Fruit fly (Drosophila melanogaster): ENCODE measurements around the gene CG7886.
A peak's percentile ranks its signal among the peaks of the same experiment; 100 is the strongest.

CG7886 gene

DNA sequence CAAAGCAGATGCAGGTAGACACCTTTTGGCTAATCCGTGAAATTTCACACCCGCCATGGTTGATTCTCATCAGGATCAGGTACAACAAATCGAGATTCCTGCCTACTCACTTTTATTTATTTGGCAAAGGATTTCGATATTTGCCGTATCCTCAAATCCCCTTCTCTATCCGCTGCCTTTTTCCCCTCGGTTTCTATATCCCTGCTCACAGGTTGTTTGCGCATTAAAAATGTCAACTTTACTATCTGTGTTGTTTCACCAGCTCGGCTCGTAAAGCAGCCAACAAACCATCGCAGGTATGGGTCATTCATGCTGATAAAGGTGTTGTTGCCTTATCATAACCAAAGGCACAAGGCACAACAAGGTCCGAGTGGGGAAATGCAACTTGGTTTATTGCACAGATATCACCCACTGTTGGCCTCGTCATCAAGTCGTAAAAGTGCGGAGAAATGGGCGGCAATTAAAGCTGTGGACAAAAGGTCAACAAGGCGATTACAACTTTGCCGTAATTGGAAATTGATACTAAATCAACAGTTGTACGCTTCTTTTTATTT lies 37.8 kb upstream of the CG7886 start (continued):
- TF ChIP-seq sens (GFP tag), result peak; percentile 63
- no peak for TF ChIP-seq Lpt (GFP tag; optimal IDR thresholded peaks at IDR 0.05)
- no peak for TF ChIP-seq CG32532 (GFP tag; IDR thresholded peaks at IDR 0.05)
- peak; percentile 7 for TF ChIP-seq zf30C (GFP tag; optimal IDR thresholded peaks at IDR 0.05)
- TF ChIP-seq croc (GFP tag; conservative IDR thresholded peaks at IDR 0.05), result no peak
- no peak for TF ChIP-seq CG2129 (GFP tag; IDR thresholded peaks at IDR 0.05; ENCODE audit: partially characterized antibody)
- no peak for TF ChIP-seq CG5180 (GFP tag; optimal IDR thresholded peaks at IDR 0.05)
- no peak for TF ChIP-seq pnt (GFP tag; optimal IDR thresholded peaks at IDR 0.05)
- TF ChIP-seq CG5245 (GFP tag; optimal IDR thresholded peaks at IDR 0.05), result no peak
- TF ChIP-seq CG3163 (GFP tag; optimal IDR thresholded peaks at IDR 0.05), result no peak
- no peak for TF ChIP-seq CG2120 (GFP tag; optimal IDR thresholded peaks at IDR 0.05)
- peak; percentile 41 for TF ChIP-seq ATbp (GFP tag; optimal IDR thresholded peaks at IDR 0.05)
- TF ChIP-seq dmrt11E (tag; optimal IDR thresholded peaks at IDR 0.05), result no peak
- no peak for TF ChIP-seq CG5953 (GFP tag; IDR thresholded peaks at IDR 0.05)
- TF ChIP-seq odd (GFP tag; optimal IDR thresholded peaks at IDR 0.05), result no peak
- no peak for TF ChIP-seq CG4617 (GFP tag; optimal IDR thresholded peaks at IDR 0.05; ENCODE audit: borderline replicate concordance)
- TF ChIP-seq CG11398 (GFP tag; optimal IDR thresholded peaks at IDR 0.05), result peak; percentile 37
- no peak for TF ChIP-seq PHDP (tag; optimal IDR thresholded peaks at IDR 0.05)
- no peak for TF ChIP-seq ab (GFP tag; optimal IDR thresholded peaks at IDR 0.05)
- no peak for TF ChIP-seq Mes4 (GFP tag; optimal IDR thresholded peaks at IDR 0.05)
- no peak for TF ChIP-seq CG18011 (GFP tag; optimal IDR thresholded peaks at IDR 0.05)
- TF ChIP-seq CG9609 (GFP tag; optimal IDR thresholded peaks at IDR 0.05), result no peak
- TF ChIP-seq peb (GFP tag; IDR thresholded peaks at IDR 0.05), result no peak
- TF ChIP-seq z (GFP tag; IDR thresholded peaks at IDR 0.05), result no peak
- no peak for TF ChIP-seq lmd (GFP tag; IDR thresholded peaks at IDR 0.05)
- TF ChIP-seq gt (GFP tag; IDR thresholded peaks at IDR 0.05), result no peak
- TF ChIP-seq CG8089 (GFP tag; optimal IDR thresholded peaks at IDR 0.05), result no peak
- TF ChIP-seq CG7372 (GFP tag; IDR thresholded peaks at IDR 0.05), result no peak
- no peak for TF ChIP-seq HLH4C (GFP tag; IDR thresholded peaks at IDR 0.05; ENCODE audit: partially characterized antibody)
- no peak for TF ChIP-seq CG17802 (tag; optimal IDR thresholded peaks at IDR 0.05)
- no peak for TF ChIP-seq CTCF (GFP tag; optimal IDR thresholded peaks at IDR 0.05)
- no peak for TF ChIP-seq toy (GFP tag; IDR thresholded peaks at IDR 0.05)
- no peak for TF ChIP-seq CG33213 (GFP tag; optimal IDR thresholded peaks at IDR 0.05)
- TF ChIP-seq trh (GFP tag; optimal IDR thresholded peaks at IDR 0.05), result no peak
- no peak for TF ChIP-seq h (optimal IDR thresholded peaks at IDR 0.05)
- no peak for TF ChIP-seq mld (GFP tag; IDR thresholded peaks at IDR 0.05; ENCODE audit: partially characterized antibody)
- TF ChIP-seq Blimp-1 (GFP tag; optimal IDR thresholded peaks at IDR 0.05), result peak; percentile 14
- TF ChIP-seq CG4730 (GFP tag; IDR thresholded peaks at IDR 0.05), result no peak
- TF ChIP-seq CG4360 (GFP tag; IDR thresholded peaks at IDR 0.05), result no peak
- no peak for TF ChIP-seq CG12071 (GFP tag; optimal IDR thresholded peaks at IDR 0.05)
- no peak for TF ChIP-seq tx (GFP tag; optimal IDR thresholded peaks at IDR 0.05)
- TF ChIP-seq CG6791 (GFP tag; IDR thresholded peaks at IDR 0.05; ENCODE audit: partially characterized antibody), result no peak
- peak; percentile 38 for TF ChIP-seq fd64A (GFP tag; optimal IDR thresholded peaks at IDR 0.05)
- no peak for TF ChIP-seq CG17385 (GFP tag; optimal IDR thresholded peaks at IDR 0.05)
- no peak for TF ChIP-seq Six4 (GFP tag; optimal IDR thresholded peaks at IDR 0.05)
- TF ChIP-seq CG4707 (GFP tag; optimal IDR thresholded peaks at IDR 0.05), result peak; percentile 28
- no peak for TF ChIP-seq Trl (optimal IDR thresholded peaks at IDR 0.05)
- no peak for TF ChIP-seq Trl (GFP tag; optimal IDR thresholded peaks at IDR 0.05)
- TF ChIP-seq nerfin-1 (tag; optimal IDR thresholded peaks at IDR 0.05), result peak; percentile 9
- no peak for TF ChIP-seq Scr (GFP tag; IDR thresholded peaks at IDR 0.05; ENCODE audit: partially characterized antibody)
- TF ChIP-seq CG10959 (GFP tag; IDR thresholded peaks at IDR 0.05), result no peak
- no peak for TF ChIP-seq jigr1 (GFP tag; IDR thresholded peaks at IDR 0.05)
- no peak for TF ChIP-seq CG14014 (GFP tag; IDR thresholded peaks at IDR 0.05)

All from whole organism, embryonic.